Fruit fly (Drosophila melanogaster): ENCODE measurements around the gene Cds.

Cds gene

dm6 chr3L:8124481-8125359, 2.8 kb upstream of the Cds start, which contains the start of the genes CG7550 and mRpL36 (continued):
- TF ChIP-seq CG4424 (GFP tag; optimal IDR thresholded peaks at IDR 0.05) = no peak
- TF ChIP-seq Fer2 (tag; optimal IDR thresholded peaks at IDR 0.05) = no peak
- no peak for TF ChIP-seq CG12155 (GFP tag; optimal IDR thresholded peaks at IDR 0.05)
- no peak for TF ChIP-seq dimm (GFP tag; IDR thresholded peaks at IDR 0.05)
- no peak for TF ChIP-seq CG4707 (GFP tag; optimal IDR thresholded peaks at IDR 0.05)
- TF ChIP-seq NC2α (GFP tag; optimal IDR thresholded peaks at IDR 0.05) = no peak
- peak; percentile 48; the same call in 1 of the 2 replicates for TF ChIP-seq MBD-R2 (GFP tag; IDR thresholded peaks at IDR 0.05)
- TF ChIP-seq CG6272 (GFP tag; IDR thresholded peaks at IDR 0.05) = no peak
- no peak for TF ChIP-seq CG11093 (GFP tag; IDR thresholded peaks at IDR 0.05)
- no peak for TF ChIP-seq CrebB (tag; optimal IDR thresholded peaks at IDR 0.05)
- TF ChIP-seq HLH4C (GFP tag; IDR thresholded peaks at IDR 0.05; ENCODE audit: partially characterized antibody) = 0 out of 3 replicates have a peak, but pooled peaks have one; percentile 26
- TF ChIP-seq Dref (GFP tag; IDR thresholded peaks at IDR 0.05) = peak; percentile 68
- TF ChIP-seq CG34224 (GFP tag; IDR thresholded peaks at IDR 0.05; ENCODE audit: partially characterized antibody) = no peak
- TF ChIP-seq CG13123 (GFP tag; optimal IDR thresholded peaks at IDR 0.05) = no peak
- TF ChIP-seq scrt (GFP tag; optimal IDR thresholded peaks at IDR 0.05) = no peak
- no peak for TF ChIP-seq ci (GFP tag; IDR thresholded peaks at IDR 0.05)
- TF ChIP-seq Ptx1 (GFP tag; IDR thresholded peaks at IDR 0.05) = no peak
- no peak for TF ChIP-seq Oaz (GFP tag; IDR thresholded peaks at IDR 0.05)

- no peak for TF ChIP-seq prd (optimal IDR thresholded peaks at IDR 0.05)
- TF ChIP-seq prd (GFP tag; IDR thresholded peaks at IDR 0.05) = no peak
- no peak for TF ChIP-seq twi (tag; optimal IDR thresholded peaks at IDR 0.05)
- TF ChIP-seq kah (GFP tag; optimal IDR thresholded peaks at IDR 0.05) = peak; percentile 81
- no peak for TF ChIP-seq CG16815 (GFP tag; optimal IDR thresholded peaks at IDR 0.05)
- no peak for TF ChIP-seq Hmx (GFP tag; optimal IDR thresholded peaks at IDR 0.05)
- peak; percentile 44 to 54 for TF ChIP-seq Trl (optimal IDR thresholded peaks at IDR 0.05)
- no peak for TF ChIP-seq Trl (GFP tag; optimal IDR thresholded peaks at IDR 0.05)
- no peak for TF ChIP-seq trh (GFP tag; optimal IDR thresholded peaks at IDR 0.05)
- no peak for TF ChIP-seq Dip2 (GFP tag; IDR thresholded peaks at IDR 0.05)
- TF ChIP-seq exex (tag; optimal IDR thresholded peaks at IDR 0.05) = peak; percentile 15
- TF ChIP-seq CG10431 (GFP tag; optimal IDR thresholded peaks at IDR 0.05) = no peak
- no peak for TF ChIP-seq tll (GFP tag; optimal IDR thresholded peaks at IDR 0.05)
- no peak for TF ChIP-seq Sry-β (GFP tag; optimal IDR thresholded peaks at IDR 0.05)
- peak; percentile 69 for TF ChIP-seq Elba2 (GFP tag; optimal IDR thresholded peaks at IDR 0.05)
- TF ChIP-seq B-H2 (GFP tag; optimal IDR thresholded peaks at IDR 0.05) = peak; percentile 5
- TF ChIP-seq seq (GFP tag; IDR thresholded peaks at IDR 0.05) = 0 out of 2 replicates have a peak, but pooled peaks have one; percentile 6
- peak; percentile 22; the same call in 1 of the 2 replicates for TF ChIP-seq CG32767 (GFP tag; IDR thresholded peaks at IDR 0.05)
- TF ChIP-seq CG14710 (tag; optimal IDR thresholded peaks at IDR 0.05) = no peak
- TF ChIP-seq gt (GFP tag; IDR thresholded peaks at IDR 0.05) = no peak
- TF ChIP-seq Rfx (GFP tag; IDR thresholded peaks at IDR 0.05) = no peak
- no peak for TF ChIP-seq CG18764 (GFP tag; optimal IDR thresholded peaks at IDR 0.05)
- no peak for TF ChIP-seq sqz (GFP tag; optimal IDR thresholded peaks at IDR 0.05)
- no peak for TF ChIP-seq mirr (GFP tag; optimal IDR thresholded peaks at IDR 0.05)
- TF ChIP-seq Opbp (GFP tag; IDR thresholded peaks at IDR 0.05; ENCODE audit: partially characterized antibody) = no peak
- TF ChIP-seq chinmo (GFP tag; IDR thresholded peaks at IDR 0.05; ENCODE audit: partially characterized antibody) = 0 out of 4 replicates have a peak, but pooled peaks have one; percentile 50
- TF ChIP-seq CG15696 (tag; optimal IDR thresholded peaks at IDR 0.05) = no peak
- TF ChIP-seq ems (GFP tag; optimal IDR thresholded peaks at IDR 0.05) = no peak
- TF ChIP-seq CG13775 (GFP tag; optimal IDR thresholded peaks at IDR 0.05) = no peak
- TF ChIP-seq CG12769 (tag; optimal IDR thresholded peaks at IDR 0.05) = peak; percentile 38
Measured at dm6 chr3L:8128396-8129050, 961 bp downstream of the Cds start.
